Worm (Caenorhabditis elegans) whole organism, late embryonic: ENCODE results near the gene M02D8.6.

ENCODE experiments used
- C08G9.2 ChIP-seq: sonication (generic microtip); optimal IDR thresholded peaks from 2 replicates; lab custom pipeline; 2016; ENCODE audit warnings: mild to moderate bottlenecking, missing genetic modification characterization, moderate library complexity, missing compliant biosample characterization
- K02D7.2 ChIP-seq: sonication (generic microtip); optimal IDR thresholded peaks from 2 replicates; lab custom pipeline; 2017; ENCODE audit warnings: mild to moderate bottlenecking, missing genetic modification characterization, missing compliant biosample characterization
- T23F11.4 ChIP-seq: fragments of 200-800 bp; sonication (Bioruptor generic); optimal IDR thresholded peaks from 2 replicates; lab custom pipeline; 2018; ENCODE audit warnings: mild to moderate bottlenecking, missing genetic modification characterization, missing compliant biosample characterization
- Y22D7AL.16 ChIP-seq: sonication (generic microtip); optimal IDR thresholded peaks from 2 replicates; lab custom pipeline; 2016; ENCODE audit warnings: missing genetic modification characterization, missing compliant biosample characterization
- ama-1 ChIP-seq: fragments of 150-350 bp; optimal IDR thresholded peaks from 2 replicates; lab custom pipeline; 2014
- ceh-18 ChIP-seq: sonication (generic microtip); optimal IDR thresholded peaks from 2 replicates; lab custom pipeline; 2016; ENCODE audit warnings: missing genetic modification characterization, missing compliant biosample characterization
- ceh-34 ChIP-seq: sonication (generic microtip); optimal IDR thresholded peaks from 2 replicates; lab custom pipeline; 2016; ENCODE audit warnings: mild to moderate bottlenecking, missing genetic modification characterization, missing compliant biosample characterization
- dmd-4 ChIP-seq: sonication (generic microtip); optimal IDR thresholded peaks from 2 replicates; lab custom pipeline; 2016; ENCODE audit warnings: borderline replicate concordance, missing genetic modification characterization, missing compliant biosample characterization
- elt-2 ChIP-seq: sonication (generic microtip); optimal IDR thresholded peaks from 2 replicates; lab custom pipeline; 2016; ENCODE audit warnings: missing genetic modification reagents, missing genetic modification characterization, missing compliant biosample characterization
- ets-4 ChIP-seq: sonication (generic microtip); optimal IDR thresholded peaks from 2 replicates; lab custom pipeline; 2016; ENCODE audit warnings: missing genetic modification characterization, missing compliant biosample characterization
- npax-4 ChIP-seq: sonication (generic microtip); optimal IDR thresholded peaks from 2 replicates; lab custom pipeline; 2016; ENCODE audit warnings: missing genetic modification characterization, missing compliant biosample characterization
- pha-2 ChIP-seq: sonication (generic microtip); optimal IDR thresholded peaks from 2 replicates; lab custom pipeline; 2017; ENCODE audit warnings: mild to moderate bottlenecking, missing genetic modification characterization, missing compliant biosample characterization
- pha-4 ChIP-seq: fragments of 150-350 bp; optimal IDR thresholded peaks from 2 replicates; lab custom pipeline; 2018; ENCODE audit warnings: missing biosample characterization, missing genetic modification reagents, missing genetic modification characterization
- syd-9 ChIP-seq: sonication (generic microtip); optimal IDR thresholded peaks from 2 replicates; lab custom pipeline; 2016; ENCODE audit warnings: mild to moderate bottlenecking, missing genetic modification characterization, moderate library complexity, missing compliant biosample characterization

DNA sequence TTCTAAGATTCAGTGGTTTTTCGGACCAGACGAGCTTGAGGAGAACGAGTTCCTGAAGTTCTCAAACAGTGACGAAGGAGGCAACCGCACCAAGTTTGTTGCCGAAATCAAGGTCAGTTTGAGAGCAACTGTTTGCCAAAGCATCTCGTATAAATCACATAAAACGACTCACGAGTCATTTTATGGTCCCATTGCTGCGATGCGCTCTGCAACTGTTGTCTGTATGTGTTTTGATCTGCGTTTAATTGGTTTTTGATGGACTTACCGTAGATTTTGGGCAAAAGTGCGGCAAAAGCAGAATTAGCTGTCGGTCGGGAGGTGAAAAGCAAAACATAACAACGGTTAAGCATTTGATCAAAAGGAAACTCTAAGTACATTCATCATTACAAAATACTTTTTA, 32.3 kb upstream of the M02D8.6 start:
- TF ChIP-seq ceh-34 (no peak), npax-4 (no peak), syd-9 (tag; lab: Kevin White, UChicago) (no peak), C08G9.2 (no peak), ets-4 (tag; lab: Kevin White, UChicago) (no peak), T23F11.4 (GFP tag; lab: Kevin White, UChicago) (no peak), elt-2 (no peak), ceh-18 (tag; lab: Kevin White, UChicago) (no peak), dmd-4 (no peak), K02D7.2 (tag; lab: Kevin White, UChicago) (no peak), Y22D7AL.16 (tag; lab: Kevin White, UChicago) (no peak), ama-1 (no peak), pha-2 (no peak), pha-4 (no peak)
